Worm (Caenorhabditis elegans): ENCODE results near the gene F13C5.2.
A peak's percentile ranks its signal among the peaks of the same experiment; 100 is the strongest.

DNA sequence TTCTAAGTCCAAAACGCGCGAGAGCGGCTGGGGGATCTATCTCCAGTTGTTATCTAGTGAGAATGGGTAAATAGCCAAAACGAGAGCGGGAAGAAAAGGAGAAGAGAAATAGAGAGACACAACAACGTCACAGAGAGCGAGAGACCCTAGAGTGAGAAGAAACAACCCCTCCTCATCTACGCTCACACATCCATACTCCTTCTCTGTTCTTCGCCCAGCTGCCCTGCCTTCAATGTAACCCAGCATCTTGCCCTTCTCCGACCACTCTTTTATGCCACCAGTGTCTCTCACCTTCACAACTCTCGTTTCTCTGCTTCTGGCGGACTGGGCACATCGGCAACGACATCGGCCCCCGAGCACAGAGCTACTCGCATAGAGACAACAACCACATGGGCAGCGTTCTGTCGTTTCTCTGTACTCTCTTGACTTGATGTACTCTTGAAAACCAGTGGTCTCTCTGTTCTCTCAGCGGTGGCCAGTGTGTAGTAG lies 471 bp upstream of the F13C5.2 start:
- TF ChIP-seq ama-1 (optimal IDR thresholded peaks at IDR 0.05) (no peak), sea-1 (GFP tag; conservative IDR thresholded peaks at IDR 0.05) (no peak), tbx-37 (GFP tag; conservative IDR thresholded peaks at IDR 0.05) (no peak), hmg-4 (GFP tag; optimal IDR thresholded peaks at IDR 0.05) (peak; percentile 96)

All from whole organism, early embryonic.